Fruit fly (Drosophila melanogaster) whole organism, adult: ENCODE results near the gene cl.

Source experiments
- CG11617 ChIP-seq: fragments of 200-800 bp; sonication (Bioruptor generic); optimal IDR thresholded peaks from 2 replicates; lab custom pipeline; 2017; ENCODE audit warnings: mild to moderate bottlenecking, missing biosample characterization, missing genetic modification reagents, missing genetic modification characterization
- CG14711 ChIP-seq: fragments of 200-800 bp; sonication (Bioruptor generic); optimal IDR thresholded peaks from 2 replicates; lab custom pipeline; 2018; ENCODE audit warnings: missing biosample characterization, mild to moderate bottlenecking, missing genetic modification characterization, moderate library complexity
- Crg-1 ChIP-seq: fragments of 200-800 bp; sonication (Bioruptor generic); optimal IDR thresholded peaks from 2 replicates; lab custom pipeline; 2016; ENCODE audit warnings: missing biosample characterization, missing genetic modification characterization
- bab1 ChIP-seq: fragments of 200-800 bp; sonication (Bioruptor generic); optimal IDR thresholded peaks from 3 replicates; lab custom pipeline; 2019; ENCODE audit warnings: missing biosample characterization, mild to moderate bottlenecking, missing genetic modification characterization, moderate library complexity
- cic ChIP-seq: fragments of 200-800 bp; sonication (Bioruptor generic); optimal IDR thresholded peaks from 2 replicates; lab custom pipeline; 2017; ENCODE audit warnings: missing biosample characterization, mild to moderate bottlenecking, missing genetic modification characterization, moderate library complexity
- kay ChIP-seq: fragments of 200-800 bp; sonication (Bioruptor generic); peaks from one replicate; lab custom pipeline; 2016; ENCODE audit warnings: missing biosample characterization, missing genetic modification characterization, borderline replicate concordance
- tj ChIP-seq: fragments of 200-800 bp; sonication (Bioruptor generic); optimal IDR thresholded peaks from 3 replicates; lab custom pipeline; 2017; ENCODE audit warnings: missing biosample characterization, mild to moderate bottlenecking, missing genetic modification characterization, moderate library complexity
- toe ChIP-seq: fragments of 200-800 bp; sonication (Bioruptor generic); optimal IDR thresholded peaks from 2 replicates; lab custom pipeline; 2016; ENCODE audit warnings: missing biosample characterization, missing genetic modification characterization

- TF ChIP-seq tj (GFP tag; lab: Kevin White, UChicago) (no peak), kay (GFP tag; lab: Kevin White, UChicago) (no peak), CG11617 (no peak), toe (GFP tag; lab: Kevin White, UChicago) (no peak), bab1 (GFP tag; lab: Kevin White, UChicago) (no peak), Crg-1 (GFP tag; lab: Kevin White, UChicago) (no peak), cic (no peak), CG14711 (tag; lab: Kevin White, UChicago) (no peak)
Observed at dm6 chr2L:5532061-5532460, 12.1 kb downstream of the cl start, which contains the start of gene Coq6.
